Fruit fly (Drosophila melanogaster) whole organism, embryonic: ENCODE data around the gene dpr2.

Experiments used
- Adf1 ChIP-seq: fragments of 200-800 bp; sonication (Bioruptor generic); IDR thresholded peaks from 2 replicates; pipeline ENCODE4 v1.3.6; 2022; ENCODE audit warnings: missing biosample characterization, missing genetic modification characterization
- Blimp-1 ChIP-seq: fragments of 200-800 bp; sonication (Bioruptor generic); optimal IDR thresholded peaks from 3 replicates; lab custom pipeline; 2018; ENCODE audit warnings: missing biosample characterization, missing genetic modification characterization, mild to moderate bottlenecking, moderate library complexity, missing genetic modification reagents
- CG10209 ChIP-seq: fragments of 200-800 bp; sonication (Bioruptor generic); optimal IDR thresholded peaks from 3 replicates; lab custom pipeline; 2017; ENCODE audit warnings: missing biosample characterization, mild to moderate bottlenecking, missing genetic modification characterization, missing genetic modification reagents
- CG12769 ChIP-seq: fragments of 200-800 bp; sonication (Bioruptor generic); optimal IDR thresholded peaks from 2 replicates; lab custom pipeline; 2019; ENCODE audit warnings: missing biosample characterization, mild to moderate bottlenecking, missing genetic modification characterization, moderate library complexity
- CG13424 ChIP-seq: fragments of 200-800 bp; sonication (Bioruptor generic); optimal IDR thresholded peaks from 2 replicates; lab custom pipeline; 2019; ENCODE audit warnings: missing biosample characterization, mild to moderate bottlenecking, missing genetic modification characterization, moderate library complexity
- CG15479 ChIP-seq: fragments of 200-800 bp; sonication (Bioruptor generic); optimal IDR thresholded peaks from 3 replicates; lab custom pipeline; 2019; ENCODE audit warnings: missing biosample characterization, mild to moderate bottlenecking, missing genetic modification characterization, moderate library complexity
- CG15696 ChIP-seq: fragments of 200-800 bp; sonication (Bioruptor generic); optimal IDR thresholded peaks from 2 replicates; lab custom pipeline; 2019; ENCODE audit warnings: missing biosample characterization, mild to moderate bottlenecking, missing genetic modification characterization, moderate library complexity
- CG16779 ChIP-seq: fragments of 200-800 bp; sonication (Bioruptor generic); IDR thresholded peaks from 2 replicates; pipeline ENCODE4 v1.3.6; 2022; ENCODE audit warnings: missing biosample characterization, missing genetic modification characterization
- CG31365 ChIP-seq: fragments of 200-800 bp; sonication (Bioruptor generic); optimal IDR thresholded peaks from 2 replicates; lab custom pipeline; 2018; ENCODE audit warnings: missing biosample characterization, mild to moderate bottlenecking, missing genetic modification characterization
- CG34224 ChIP-seq: fragments of 200-800 bp; sonication (Bioruptor generic); IDR thresholded peaks from 3 replicates; pipeline ENCODE4 v1.3.6; 2022; ENCODE audit warnings: missing biosample characterization, missing genetic modification characterization; ENCODE audit not compliant: partially characterized antibody
- CG34376 ChIP-seq: fragments of 200-800 bp; sonication (Bioruptor generic); optimal IDR thresholded peaks from 2 replicates; lab custom pipeline; 2018; ENCODE audit warnings: missing biosample characterization, mild to moderate bottlenecking, missing genetic modification characterization
- CG34422 ChIP-seq: fragments of 200-800 bp; sonication (Bioruptor generic); IDR thresholded peaks from 3 replicates; pipeline ENCODE4 v1.3.6; 2022; ENCODE audit warnings: missing biosample characterization, missing genetic modification characterization
- CG3726 ChIP-seq: fragments of 200-800 bp; sonication (Bioruptor generic); IDR thresholded peaks from 3 replicates; pipeline ENCODE4, ENCODE4 v1.3.6; 2022; ENCODE audit warnings: missing biosample characterization, missing genetic modification characterization
- CG4360 ChIP-seq: fragments of 200-800 bp; sonication (Bioruptor generic); IDR thresholded peaks from 2 replicates; pipeline ENCODE4 v1.3.6; 2022; ENCODE audit warnings: missing biosample characterization, missing genetic modification characterization
- CG6765 ChIP-seq: fragments of 200-800 bp; sonication (Bioruptor generic); optimal IDR thresholded peaks from 3 replicates; lab custom pipeline; 2017; ENCODE audit warnings: missing biosample characterization, mild to moderate bottlenecking, missing genetic modification characterization
- CG7372 ChIP-seq: fragments of 200-800 bp; sonication (Bioruptor generic); IDR thresholded peaks from 2 replicates; pipeline ENCODE4 v1.3.6; 2022; ENCODE audit warnings: missing biosample characterization, missing genetic modification characterization
- CG7963 ChIP-seq: fragments of 200-800 bp; sonication (Bioruptor generic); IDR thresholded peaks from 3 replicates; pipeline ENCODE4 v1.3.6; 2022; ENCODE audit warnings: missing biosample characterization, missing genetic modification characterization; ENCODE audit not compliant: partially characterized antibody
- CG7987 ChIP-seq: fragments of 200-800 bp; sonication (Bioruptor generic); optimal IDR thresholded peaks from 2 replicates; lab custom pipeline; 2018; ENCODE audit warnings: missing biosample characterization, mild to moderate bottlenecking, missing genetic modification characterization, moderate library complexity
- CG9797 ChIP-seq: fragments of 200-800 bp; sonication (Bioruptor generic); optimal IDR thresholded peaks from 3 replicates; lab custom pipeline; 2018; ENCODE audit warnings: missing biosample characterization, mild to moderate bottlenecking, missing genetic modification characterization
- Chrac-16 ChIP-seq: fragments of 200-800 bp; sonication (Bioruptor generic); optimal IDR thresholded peaks from 3 replicates; lab custom pipeline; 2016; ENCODE audit warnings: missing biosample characterization, missing genetic modification characterization
- CrebB ChIP-seq: fragments of 200-800 bp; sonication (Bioruptor generic); optimal IDR thresholded peaks from 3 replicates; lab custom pipeline; 2018; ENCODE audit warnings: missing biosample characterization, mild to moderate bottlenecking, missing genetic modification characterization
- D19B ChIP-seq: fragments of 200-800 bp; sonication (Bioruptor generic); optimal IDR thresholded peaks from 2 replicates; lab custom pipeline; 2017; ENCODE audit warnings: missing biosample characterization, mild to moderate bottlenecking, missing genetic modification characterization
- HLH4C ChIP-seq: fragments of 200-800 bp; sonication (Bioruptor generic); IDR thresholded peaks from 3 replicates; pipeline ENCODE4 v1.3.6; 2022; ENCODE audit warnings: missing biosample characterization, missing genetic modification characterization; ENCODE audit not compliant: partially characterized antibody
- HmgZ ChIP-seq: fragments of 200-800 bp; sonication (Bioruptor generic); optimal IDR thresholded peaks from 2 replicates; lab custom pipeline; 2018; ENCODE audit warnings: missing biosample characterization, mild to moderate bottlenecking, missing genetic modification characterization
- MBD-R2 ChIP-seq: fragments of 200-800 bp; sonication (Bioruptor generic); IDR thresholded peaks from 2 replicates; pipeline ENCODE4 v1.3.6; 2022; ENCODE audit warnings: missing biosample characterization, missing genetic modification characterization
- MESR4 ChIP-seq: fragments of 200-800 bp; sonication (Bioruptor generic); optimal IDR thresholded peaks from 2 replicates; lab custom pipeline; 2018; ENCODE audit warnings: missing biosample characterization, mild to moderate bottlenecking, missing genetic modification characterization, moderate library complexity
- Med ChIP-seq: fragments of 200-800 bp; sonication (Bioruptor generic); peaks from one replicate; lab custom pipeline; 2016; ENCODE audit warnings: missing biosample characterization, missing genetic modification characterization, mild to moderate bottlenecking, inconsistent platforms, moderate library complexity
- Myb ChIP-seq: fragments of 200-800 bp; sonication (Bioruptor generic); optimal IDR thresholded peaks from 2 replicates; lab custom pipeline; 2016; ENCODE audit warnings: missing biosample characterization, missing genetic modification characterization
- Scr ChIP-seq: fragments of 200-800 bp; sonication (Bioruptor generic); IDR thresholded peaks from 2 replicates; pipeline ENCODE4 v1.3.6; 2022; ENCODE audit warnings: missing biosample characterization, missing genetic modification characterization; ENCODE audit not compliant: partially characterized antibody
- Taf1 ChIP-seq: fragments of 200-800 bp; sonication (Bioruptor generic); IDR thresholded peaks from 2 replicates; pipeline ENCODE4 v1.3.6; 2022; ENCODE audit warnings: missing biosample characterization, missing genetic modification characterization
- Usf ChIP-seq: fragments of 200-800 bp; sonication (Bioruptor generic); optimal IDR thresholded peaks from 2 replicates; lab custom pipeline; 2017; ENCODE audit warnings: missing genotype, missing biosample characterization, missing genetic modification characterization
- bowl ChIP-seq: fragments of 200-800 bp; sonication (Bioruptor generic); IDR thresholded peaks from 2 replicates; pipeline ENCODE4 v1.3.6; 2022; ENCODE audit warnings: missing biosample characterization, missing genetic modification characterization
- cad ChIP-seq: fragments of >200 bp; optimal IDR thresholded peaks from 2 replicates; lab custom pipeline; 2017; ENCODE audit warnings: missing biosample characterization, missing genetic modification characterization
- chm ChIP-seq: fragments of 200-800 bp; sonication (Bioruptor generic); IDR thresholded peaks from 2 replicates; pipeline ENCODE4 v1.3.6; 2022; ENCODE audit warnings: missing biosample characterization, missing genetic modification characterization
- ci ChIP-seq: fragments of 200-800 bp; sonication (Bioruptor generic); IDR thresholded peaks from 3 replicates; pipeline ENCODE4 v1.3.6; 2022; ENCODE audit warnings: missing biosample characterization, missing genetic modification characterization
- gsb ChIP-seq: fragments of 200-800 bp; sonication (Bioruptor generic); IDR thresholded peaks from 2 replicates; pipeline ENCODE4 v1.3.6; 2022; ENCODE audit warnings: missing biosample characterization, missing genetic modification characterization
- gt ChIP-seq: fragments of 200-800 bp; sonication (Bioruptor generic); IDR thresholded peaks from 2 replicates; pipeline ENCODE4 v1.3.6; 2022; ENCODE audit warnings: missing biosample characterization, missing genetic modification characterization
- jing ChIP-seq: fragments of 200-800 bp; sonication (Bioruptor generic); optimal IDR thresholded peaks from 2 replicates; lab custom pipeline; 2018; ENCODE audit warnings: missing biosample characterization, mild to moderate bottlenecking, missing genetic modification characterization
- kah ChIP-seq: fragments of 200-800 bp; sonication (Bioruptor generic); optimal IDR thresholded peaks from 2 replicates; lab custom pipeline; 2018; ENCODE audit warnings: missing biosample characterization, mild to moderate bottlenecking, missing genetic modification characterization
- mld ChIP-seq: fragments of 200-800 bp; sonication (Bioruptor generic); IDR thresholded peaks from 3 replicates; pipeline ENCODE4 v1.3.6; 2022; ENCODE audit warnings: missing biosample characterization, missing genetic modification characterization; ENCODE audit not compliant: partially characterized antibody
- nerfin-2 ChIP-seq: fragments of 200-800 bp; sonication (Bioruptor generic); IDR thresholded peaks from 2 replicates; pipeline ENCODE4 v1.3.6; 2022; ENCODE audit warnings: missing biosample characterization, missing genetic modification characterization; ENCODE audit not compliant: partially characterized antibody
- odd ChIP-seq: fragments of 200-800 bp; sonication (Bioruptor generic); optimal IDR thresholded peaks from 2 replicates; lab custom pipeline; 2017; ENCODE audit warnings: missing biosample characterization, mild to moderate bottlenecking, missing genetic modification characterization
- peb ChIP-seq: fragments of 200-800 bp; sonication (Bioruptor generic); IDR thresholded peaks from 2 replicates; pipeline ENCODE4 v1.3.6; 2022; ENCODE audit warnings: missing biosample characterization, missing genetic modification characterization
- pnt ChIP-seq: fragments of 200-800 bp; sonication (Bioruptor generic); optimal IDR thresholded peaks from 3 replicates; lab custom pipeline; 2016; ENCODE audit warnings: missing biosample characterization, missing genetic modification characterization
- rib ChIP-seq: fragments of 200-800 bp; sonication (Bioruptor generic); IDR thresholded peaks from 2 replicates; pipeline ENCODE4 v1.3.6; 2022; ENCODE audit warnings: missing biosample characterization, missing genetic modification characterization
- sr ChIP-seq: fragments of 200-800 bp; sonication (Bioruptor generic); IDR thresholded peaks from 3 replicates; pipeline ENCODE4 v1.3.6; 2022; ENCODE audit warnings: missing biosample characterization, missing genetic modification characterization
- tna ChIP-seq: fragments of 200-800 bp; sonication (Bioruptor generic); IDR thresholded peaks from 2 replicates; pipeline ENCODE4 v1.3.6; 2022; ENCODE audit warnings: missing biosample characterization, missing genetic modification characterization; ENCODE audit not compliant: partially characterized antibody
- trh ChIP-seq: fragments of 200-800 bp; sonication (Bioruptor generic); optimal IDR thresholded peaks from 2 replicates; lab custom pipeline; 2016; ENCODE audit warnings: missing biosample characterization, missing genetic modification characterization
- tx ChIP-seq: fragments of 200-800 bp; sonication (Bioruptor generic); optimal IDR thresholded peaks from 2 replicates; lab custom pipeline; 2016; ENCODE audit warnings: missing biosample characterization, missing genetic modification characterization

dpr2 gene

dm6 chr2L:10976864-10977586, 13.1 kb upstream of the dpr2 start:
- no peak for TF ChIP-seq gt (GFP tag; lab: Robert Waterston, UW)
- TF ChIP-seq ci (GFP tag; lab: Robert Waterston, UW), result peak; percentile 59; the same call in 2 of the 3 replicates
- TF ChIP-seq Scr (GFP tag; lab: Robert Waterston, UW), result 0 out of 2 replicates have a peak, but pooled peaks have one; percentile 22
- peak; percentile 92 for TF ChIP-seq MESR4 (GFP tag; lab: Kevin White, UChicago)
- no peak for TF ChIP-seq odd
- no peak for TF ChIP-seq bowl (GFP tag; lab: Robert Waterston, UW)
- no peak for TF ChIP-seq pnt (GFP tag; lab: Kevin White, UChicago)
- TF ChIP-seq Med, result peak; percentile 71
- TF ChIP-seq CG34376 (GFP tag; lab: Kevin White, UChicago), result peak; percentile 29
- TF ChIP-seq chm (GFP tag; lab: Robert Waterston, UW), result no peak
- TF ChIP-seq CG34422 (GFP tag; lab: Robert Waterston, UW), result 0 out of 3 replicates have a peak, but pooled peaks have one; percentile 16
- 0 out of 3 replicates have a peak, but pooled peaks have one; percentile 30 for TF ChIP-seq HLH4C
- TF ChIP-seq jing, result no peak
- TF ChIP-seq CG7372 (GFP tag; lab: Robert Waterston, UW), result no peak
- no peak for TF ChIP-seq CG7963
- no peak for TF ChIP-seq Blimp-1 (GFP tag; lab: Kevin White, UChicago)
- no peak for TF ChIP-seq mld (GFP tag; lab: Robert Waterston, UW)
- no peak for TF ChIP-seq Usf (GFP tag; lab: Kevin White, UChicago)
- TF ChIP-seq CG9797 (GFP tag; lab: Kevin White, UChicago), result no peak
- no peak for TF ChIP-seq peb (GFP tag; lab: Robert Waterston, UW)
- TF ChIP-seq tna (GFP tag; lab: Robert Waterston, UW), result 0 out of 2 replicates have a peak, but pooled peaks have one; percentile 8
- TF ChIP-seq CG6765 (GFP tag; lab: Kevin White, UChicago), result peak; percentile 32
- peak; percentile 30; the same call in 1 of the 2 replicates for TF ChIP-seq MBD-R2
- no peak for TF ChIP-seq CG15479
- no peak for TF ChIP-seq kah (GFP tag; lab: Kevin White, UChicago)
- 0 out of 2 replicates have a peak, but pooled peaks have one; percentile 18 for TF ChIP-seq rib (GFP tag; lab: Robert Waterston, UW)
- TF ChIP-seq CG4360 (GFP tag; lab: Robert Waterston, UW), result no peak
- no peak for TF ChIP-seq CG31365 (tag; lab: Kevin White, UChicago)
- no peak for TF ChIP-seq gsb (GFP tag; lab: Robert Waterston, UW)
- TF ChIP-seq CG16779 (GFP tag; lab: Robert Waterston, UW), result peak; percentile 55; the same call in 1 of the 2 replicates
- TF ChIP-seq CG13424 (tag; lab: Kevin White, UChicago), result no peak
- TF ChIP-seq CG3726 (GFP tag; lab: Robert Waterston, UW), result no peak
- TF ChIP-seq CG12769, result no peak
- TF ChIP-seq CrebB (tag; lab: Kevin White, UChicago), result peak; percentile 0
- peak; percentile 5 for TF ChIP-seq Myb (GFP tag; lab: Kevin White, UChicago)
- peak; percentile 91 for TF ChIP-seq sr
- TF ChIP-seq Chrac-16 (GFP tag; lab: Kevin White, UChicago), result no peak
- TF ChIP-seq D19B (GFP tag; lab: Kevin White, UChicago), result no peak
- TF ChIP-seq Adf1 (GFP tag; lab: Robert Waterston, UW), result peak; percentile 51; the same call in 1 of the 2 replicates
- no peak for TF ChIP-seq tx (GFP tag; lab: Kevin White, UChicago)
- 0 out of 2 replicates have a peak, but pooled peaks have one; percentile 24 for TF ChIP-seq nerfin-2
- no peak for TF ChIP-seq cad
- TF ChIP-seq trh (GFP tag; lab: Kevin White, UChicago), result no peak
- TF ChIP-seq Taf1 (GFP tag; lab: Robert Waterston, UW), result no peak
- TF ChIP-seq CG34224 (GFP tag; lab: Robert Waterston, UW), result 0 out of 3 replicates have a peak, but pooled peaks have one; percentile 10
- TF ChIP-seq CG15696 (tag; lab: Kevin White, UChicago), result no peak
- TF ChIP-seq HmgZ (tag; lab: Kevin White, UChicago), result peak; percentile 27
- TF ChIP-seq CG10209 (GFP tag; lab: Kevin White, UChicago), result no peak
- TF ChIP-seq CG7987 (GFP tag; lab: Kevin White, UChicago), result peak; percentile 21
